Fruit fly (Drosophila melanogaster): ENCODE data around the gene cry.

Gene cry

dm6 chr3R:19245399-19245798 is 33.4 kb downstream of the cry start:
- no peak for TF ChIP-seq Sox102F (GFP tag; optimal IDR thresholded peaks at IDR 0.05)
- TF ChIP-seq Gug (GFP tag; IDR thresholded peaks at IDR 0.05), result no peak
- no peak for TF ChIP-seq CG16779 (tag; optimal IDR thresholded peaks at IDR 0.05)
- TF ChIP-seq CG3919 (GFP tag; optimal IDR thresholded peaks at IDR 0.05), result no peak
- no peak for TF ChIP-seq acj6 (GFP tag; optimal IDR thresholded peaks at IDR 0.05)
- no peak for TF ChIP-seq fd59A (GFP tag; optimal IDR thresholded peaks at IDR 0.05)
- TF ChIP-seq pdm3 (GFP tag; optimal IDR thresholded peaks at IDR 0.05), result no peak
- no peak for TF ChIP-seq CG10631 (GFP tag; optimal IDR thresholded peaks at IDR 0.05)
- TF ChIP-seq Blimp-1 (GFP tag; optimal IDR thresholded peaks at IDR 0.05), result no peak
- no peak for TF ChIP-seq CG8632 (GFP tag; optimal IDR thresholded peaks at IDR 0.05)
- no peak for TF ChIP-seq Hr38 (GFP tag; optimal IDR thresholded peaks at IDR 0.05)
- TF ChIP-seq achi (GFP tag; optimal IDR thresholded peaks at IDR 0.05), result no peak
- no peak for TF ChIP-seq CG11902 (GFP tag; optimal IDR thresholded peaks at IDR 0.05)
- no peak for TF ChIP-seq Smox (GFP tag; optimal IDR thresholded peaks at IDR 0.05)

- TF ChIP-seq CG8319 (GFP tag; optimal IDR thresholded peaks at IDR 0.05), result no peak
- peak; percentile 68 for TF ChIP-seq fkh (GFP tag; optimal IDR thresholded peaks at IDR 0.05)
These were observed 34.2 kb downstream of the cry start, which contains the start of gene unc79 for dm6 chr3R:19246080-19246637. Gene unc79, minus strand, starts transcription at chr3R:19246130.

- TF ChIP-seq CG8319 (GFP tag; optimal IDR thresholded peaks at IDR 0.05) (no peak), svp (GFP tag) (peak; percentile 35)
These were observed 36.1 kb downstream of the cry start, which contains the start of gene CG5217 for dm6 chr3R:19248036-19248435. Gene CG5217, minus strand, starts transcription at chr3R:19248136.

- TF ChIP-seq Eip78C (GFP tag), result peak; percentile 13
- TF ChIP-seq fkh (GFP tag; optimal IDR thresholded peaks at IDR 0.05), result peak; percentile 70
- no peak for TF ChIP-seq Lpt (GFP tag; optimal IDR thresholded peaks at IDR 0.05)
These were observed 38.1 kb downstream of the cry start for dm6 chr3R:19250063-19250462.

- TF ChIP-seq CG1621 (tag; optimal IDR thresholded peaks at IDR 0.05) (peak; percentile 10), CG8319 (GFP tag; optimal IDR thresholded peaks at IDR 0.05) (no peak), vri (GFP tag; optimal IDR thresholded peaks at IDR 0.05) (peak; percentile 17), CG6808 (GFP tag; optimal IDR thresholded peaks at IDR 0.05) (peak; percentile 10), esn (GFP tag; optimal IDR thresholded peaks at IDR 0.05) (no peak), Met (GFP tag; optimal IDR thresholded peaks at IDR 0.05) (no peak), Sox102F (GFP tag; optimal IDR thresholded peaks at IDR 0.05) (no peak), CG31627 (GFP tag; optimal IDR thresholded peaks at IDR 0.05) (no peak), CG6854 (GFP tag; optimal IDR thresholded peaks at IDR 0.05) (peak; percentile 82), Ets96B (tag; optimal IDR thresholded peaks at IDR 0.05) (no peak), dac (GFP tag; optimal IDR thresholded peaks at IDR 0.05) (no peak), Gug (GFP tag; IDR thresholded peaks at IDR 0.05) (no peak), cyc (GFP tag; optimal IDR thresholded peaks at IDR 0.05) (no peak), Eip78C (GFP tag) (peak; percentile 45), fd85E (GFP tag; optimal IDR thresholded peaks at IDR 0.05) (no peak), svp (GFP tag) (peak; percentile 63), spab (GFP tag; optimal IDR thresholded peaks at IDR 0.05) (no peak), ss (GFP tag; optimal IDR thresholded peaks at IDR 0.05) (peak; percentile 35 to 91), CG8632 (GFP tag; optimal IDR thresholded peaks at IDR 0.05) (no peak), CG11762 (GFP tag; optimal IDR thresholded peaks at IDR 0.05; ENCODE audit: insufficient read depth) (no peak), dsx (GFP tag; optimal IDR thresholded peaks at IDR 0.05; ENCODE audit: poor library complexity, severe bottlenecking) (peak; percentile 1), CG10669 (GFP tag; optimal IDR thresholded peaks at IDR 0.05) (peak; percentile 8), CG3919 (GFP tag; optimal IDR thresholded peaks at IDR 0.05) (no peak)
These were observed 42.0 kb downstream of the cry start for dm6 chr3R:19253975-19254374.

Data from whole organism, prepupa.